Fruit fly (Drosophila melanogaster) whole organism, prepupa: ENCODE measurements around the gene CG1024.

Experiments
- Blimp-1 ChIP-seq: fragments of 200-800 bp; sonication (Bioruptor generic); optimal IDR thresholded peaks from 3 replicates; lab custom pipeline; 2017; ENCODE audit warnings: missing biosample characterization, missing genetic modification characterization, mild to moderate bottlenecking, moderate library complexity, missing genetic modification reagents
- CG10631 ChIP-seq: fragments of 200-800 bp; sonication (Bioruptor generic); optimal IDR thresholded peaks from 2 replicates; lab custom pipeline; 2016; ENCODE audit warnings: missing biosample characterization, missing genetic modification characterization
- CG11762 ChIP-seq: fragments of 200-800 bp; sonication (Bioruptor generic); optimal IDR thresholded peaks from 3 replicates; lab custom pipeline; 2016; ENCODE audit warnings: missing biosample characterization, missing genetic modification characterization; ENCODE audit not compliant: insufficient read depth
- CG11902 ChIP-seq: fragments of 200-800 bp; sonication (Bioruptor generic); optimal IDR thresholded peaks from 3 replicates; lab custom pipeline; 2016; ENCODE audit warnings: missing biosample characterization, missing genetic modification characterization
- CG1621 ChIP-seq: fragments of 200-800 bp; sonication (Bioruptor generic); optimal IDR thresholded peaks from 3 replicates; lab custom pipeline; 2018; ENCODE audit warnings: missing biosample characterization, mild to moderate bottlenecking, missing genetic modification characterization
- CG16779 ChIP-seq: fragments of 200-800 bp; sonication (Bioruptor generic); optimal IDR thresholded peaks from 3 replicates; lab custom pipeline; 2017; ENCODE audit warnings: missing biosample characterization, mild to moderate bottlenecking, missing genetic modification characterization
- CG31627 ChIP-seq: fragments of 200-800 bp; sonication (Bioruptor generic); optimal IDR thresholded peaks from 3 replicates; lab custom pipeline; 2016; ENCODE audit warnings: missing biosample characterization, missing genetic modification characterization
- CG32006 ChIP-seq: fragments of 200-800 bp; sonication (Bioruptor generic); optimal IDR thresholded peaks from 3 replicates; lab custom pipeline; 2017; ENCODE audit warnings: missing biosample characterization, mild to moderate bottlenecking, missing genetic modification characterization
- CG34406 ChIP-seq: fragments of 200-800 bp; sonication (Bioruptor generic); optimal IDR thresholded peaks from 3 replicates; lab custom pipeline; 2016; ENCODE audit warnings: missing biosample characterization, missing genetic modification characterization
- CG4318 ChIP-seq: fragments of 200-800 bp; sonication (Bioruptor generic); optimal IDR thresholded peaks from 3 replicates; lab custom pipeline; 2017; ENCODE audit warnings: missing biosample characterization, mild to moderate bottlenecking, missing genetic modification characterization
- CG6163 ChIP-seq: fragments of 200-800 bp; sonication (Bioruptor generic); IDR thresholded peaks from 3 replicates; pipeline ENCODE4 v1.3.6; 2022; ENCODE audit warnings: missing biosample characterization, missing genetic modification characterization
- CG6792 ChIP-seq: fragments of 200-800 bp; sonication (Bioruptor generic); optimal IDR thresholded peaks from 3 replicates; lab custom pipeline; 2016; ENCODE audit warnings: missing biosample characterization, missing genetic modification characterization
- CG6808 ChIP-seq: fragments of 200-800 bp; sonication (Bioruptor generic); optimal IDR thresholded peaks from 3 replicates; lab custom pipeline; 2017; ENCODE audit warnings: missing biosample characterization, missing genetic modification characterization, mild to moderate bottlenecking, moderate library complexity, missing genetic modification reagents
- CG8119 ChIP-seq: fragments of 200-800 bp; sonication (Bioruptor generic); IDR thresholded peaks from 3 replicates; pipeline ENCODE4 v1.3.6; 2022; ENCODE audit warnings: missing biosample characterization, missing genetic modification characterization
- CG8319 ChIP-seq: fragments of 200-800 bp; sonication (Bioruptor generic); optimal IDR thresholded peaks from 3 replicates; lab custom pipeline; 2016; ENCODE audit warnings: missing biosample characterization, missing genetic modification characterization
- CG9139 ChIP-seq: fragments of 200-800 bp; sonication (Bioruptor generic); optimal IDR thresholded peaks from 3 replicates; lab custom pipeline; 2017; ENCODE audit warnings: missing biosample characterization, mild to moderate bottlenecking, missing genetic modification characterization
- Eip78C ChIP-seq: fragments of 200-800 bp; sonication (Bioruptor generic); peaks from one replicate; lab custom pipeline; 2016; ENCODE audit warnings: missing biosample characterization, missing genetic modification characterization
- Ets21C ChIP-seq: fragments of 200-800 bp; sonication (Bioruptor generic); optimal IDR thresholded peaks from 3 replicates; lab custom pipeline; 2016; ENCODE audit warnings: missing biosample characterization, missing genetic modification characterization
- Ets96B ChIP-seq: fragments of 200-800 bp; optimal IDR thresholded peaks from 2 replicates; lab custom pipeline; 2019; ENCODE audit warnings: missing biosample characterization, mild to moderate bottlenecking, missing genetic modification characterization, moderate library complexity
- Gug ChIP-seq: fragments of 200-800 bp; sonication (Bioruptor generic); IDR thresholded peaks from 2 replicates; pipeline ENCODE4 v1.3.6; 2022; ENCODE audit warnings: missing biosample characterization, missing genetic modification characterization
- Lpt ChIP-seq: fragments of 200-800 bp; sonication (Bioruptor generic); optimal IDR thresholded peaks from 3 replicates; lab custom pipeline; 2016; ENCODE audit warnings: missing biosample characterization, missing genetic modification characterization
- Met ChIP-seq: fragments of 200-800 bp; sonication (Bioruptor generic); optimal IDR thresholded peaks from 3 replicates; lab custom pipeline; 2016; ENCODE audit warnings: missing biosample characterization, missing genetic modification characterization
- Smox ChIP-seq: fragments of 200-800 bp; sonication (Bioruptor generic); optimal IDR thresholded peaks from 3 replicates; lab custom pipeline; 2016; ENCODE audit warnings: missing biosample characterization, missing genetic modification characterization
- Sox102F ChIP-seq: fragments of 200-800 bp; sonication (Bioruptor generic); optimal IDR thresholded peaks from 2 replicates; lab custom pipeline; 2016; ENCODE audit warnings: missing biosample characterization, mild to moderate bottlenecking, missing genetic modification characterization
- Sox14 ChIP-seq: fragments of 200-800 bp; sonication (Bioruptor generic); optimal IDR thresholded peaks from 3 replicates; lab custom pipeline; 2016; ENCODE audit warnings: missing biosample characterization, missing genetic modification characterization
- Sox15 ChIP-seq: fragments of 200-800 bp; sonication (Bioruptor generic); optimal IDR thresholded peaks from 3 replicates; lab custom pipeline; 2016; ENCODE audit warnings: missing biosample characterization, missing genetic modification characterization
- achi ChIP-seq: fragments of 200-800 bp; sonication (Bioruptor generic); optimal IDR thresholded peaks from 3 replicates; lab custom pipeline; 2016; ENCODE audit warnings: missing biosample characterization, missing genetic modification characterization
- acj6 ChIP-seq: fragments of 200-800 bp; sonication (Bioruptor generic); optimal IDR thresholded peaks from 3 replicates; lab custom pipeline; 2016; ENCODE audit warnings: missing biosample characterization, missing genetic modification characterization
- cyc ChIP-seq: fragments of 200-800 bp; sonication (Bioruptor generic); optimal IDR thresholded peaks from 3 replicates; lab custom pipeline; 2016; ENCODE audit warnings: missing biosample characterization, missing genetic modification characterization
- dac ChIP-seq: fragments of 200-800 bp; sonication (Bioruptor generic); optimal IDR thresholded peaks from 2 replicates; lab custom pipeline; 2017; ENCODE audit warnings: missing biosample characterization, mild to moderate bottlenecking, missing genetic modification characterization
- dsx ChIP-seq: fragments of 200-800 bp; optimal IDR thresholded peaks from 3 replicates; lab custom pipeline; 2019; ENCODE audit warnings: missing biosample characterization, mild to moderate bottlenecking, missing genetic modification characterization, moderate library complexity; ENCODE audit not compliant: poor library complexity, severe bottlenecking
- esn ChIP-seq: fragments of 200-800 bp; sonication (Bioruptor generic); optimal IDR thresholded peaks from 2 replicates; lab custom pipeline; 2016; ENCODE audit warnings: missing biosample characterization, mild to moderate bottlenecking, missing genetic modification characterization, moderate library complexity
- fd59A ChIP-seq: fragments of 200-800 bp; sonication (Bioruptor generic); optimal IDR thresholded peaks from 2 replicates; lab custom pipeline; 2017; ENCODE audit warnings: missing biosample characterization, mild to moderate bottlenecking, missing genetic modification characterization, missing genetic modification reagents
- fd85E ChIP-seq: fragments of 200-800 bp; sonication (Bioruptor generic); optimal IDR thresholded peaks from 3 replicates; lab custom pipeline; 2016; ENCODE audit warnings: missing biosample characterization, missing genetic modification characterization
- fkh ChIP-seq: fragments of 200-800 bp; sonication (Bioruptor generic); optimal IDR thresholded peaks from 3 replicates; lab custom pipeline; 2017; ENCODE audit warnings: missing biosample characterization, mild to moderate bottlenecking, missing genetic modification characterization, moderate library complexity
- lz ChIP-seq: fragments of 200-800 bp; sonication (Bioruptor generic); optimal IDR thresholded peaks from 3 replicates; lab custom pipeline; 2016; ENCODE audit warnings: missing biosample characterization, missing genetic modification characterization
- net ChIP-seq: fragments of 200-800 bp; sonication (Bioruptor generic); optimal IDR thresholded peaks from 3 replicates; lab custom pipeline; 2016; ENCODE audit warnings: missing biosample characterization, missing genetic modification characterization
- pdm3 ChIP-seq: fragments of 200-800 bp; sonication (Bioruptor generic); optimal IDR thresholded peaks from 3 replicates; lab custom pipeline; 2016; ENCODE audit warnings: missing biosample characterization, missing genetic modification characterization
- spab ChIP-seq: fragments of 200-800 bp; sonication (Bioruptor generic); optimal IDR thresholded peaks from 2 replicates; lab custom pipeline; 2017; ENCODE audit warnings: missing biosample characterization, mild to moderate bottlenecking, missing genetic modification characterization, missing genetic modification reagents
- ss ChIP-seq, 2 experiments: fragments of 200-800 bp; sonication (Bioruptor generic); optimal IDR thresholded peaks; 2 replicates in 1 of 2; 3 replicates in 1 of 2; lab custom pipeline; 2017 to 2018; ENCODE audit warnings: mild to moderate bottlenecking in 2 of 2, missing biosample characterization in 2 of 2, missing genetic modification characterization in 2 of 2, moderate library complexity in 1 of 2

The CG1024 gene

DNA sequence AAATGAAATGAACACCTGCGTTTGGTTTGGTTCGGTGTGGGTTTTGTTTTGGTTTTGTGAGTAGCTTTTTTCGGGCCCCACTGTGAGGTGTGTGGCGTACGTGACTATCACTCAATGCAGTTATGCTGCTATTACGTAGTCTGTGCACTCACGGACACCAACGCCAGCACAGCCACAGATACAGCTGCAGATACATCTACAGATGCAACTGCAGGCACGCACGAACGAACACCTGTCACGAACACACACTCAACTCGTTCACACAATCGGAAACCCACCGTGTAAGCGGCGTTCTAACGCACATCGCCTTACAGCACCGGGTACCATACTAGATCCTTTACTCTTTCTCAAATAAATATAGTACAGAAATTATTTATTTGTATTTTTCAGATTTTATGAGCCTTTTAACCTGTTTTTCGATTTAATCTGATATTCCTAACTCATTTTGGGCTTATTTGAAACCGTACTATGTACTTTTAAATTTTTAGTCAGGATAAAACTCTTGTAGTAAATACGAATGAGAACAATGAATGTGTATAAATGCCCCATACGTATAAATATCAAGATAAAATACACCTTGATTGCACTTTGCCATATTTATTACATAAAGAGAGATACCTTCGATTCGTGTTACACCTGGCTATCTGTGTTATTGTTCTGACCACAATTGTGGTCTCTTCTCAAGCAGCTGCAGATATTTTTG, 45.5 kb upstream of the CG1024 start (continued):
- no peak for TF ChIP-seq Sox15 (GFP tag; lab: Kevin White, UChicago)
- TF ChIP-seq fkh (GFP tag; lab: Kevin White, UChicago): no peak
- TF ChIP-seq pdm3 (GFP tag; lab: Kevin White, UChicago): peak; percentile 37
- TF ChIP-seq spab: no peak
- TF ChIP-seq CG8319 (GFP tag; lab: Kevin White, UChicago): no peak
- peak; percentile 37 for TF ChIP-seq CG16779 (tag; lab: Kevin White, UChicago)
- TF ChIP-seq CG11762 (GFP tag; lab: Kevin White, UChicago): peak; percentile 40
- TF ChIP-seq Eip78C: peak; percentile 82
- peak; percentile 57 for TF ChIP-seq Lpt (GFP tag; lab: Kevin White, UChicago)
- TF ChIP-seq Gug: 0 out of 2 replicates have a peak, but pooled peaks have one; percentile 38
- peak; percentile 71 for TF ChIP-seq Sox14
- peak; percentile 31 for TF ChIP-seq acj6 (GFP tag; lab: Kevin White, UChicago)
- no peak for TF ChIP-seq Blimp-1 (GFP tag; lab: Kevin White, UChicago)
- TF ChIP-seq Smox (GFP tag; lab: Kevin White, UChicago): peak; percentile 54
- TF ChIP-seq dac: no peak
- TF ChIP-seq CG1621 (tag; lab: Kevin White, UChicago): no peak
- TF ChIP-seq CG6808 (GFP tag; lab: Kevin White, UChicago): peak; percentile 18
- peak in 1 of 2 experiments; percentile 29 for TF ChIP-seq ss (GFP tag; optimal IDR thresholded peaks at IDR 0.05; lab: Kevin White, UChicago)
- peak; percentile 68 for TF ChIP-seq esn (GFP tag; lab: Kevin White, UChicago)
- TF ChIP-seq dsx (GFP tag; lab: Kevin White, UChicago): no peak
- TF ChIP-seq fd85E (GFP tag; lab: Kevin White, UChicago): no peak
- TF ChIP-seq net: peak; percentile 37
- TF ChIP-seq lz: peak; percentile 53
- TF ChIP-seq CG8119 (GFP tag; lab: Robert Waterston, UW): peak; percentile 51
- peak; percentile 54 for TF ChIP-seq CG4318 (GFP tag; lab: Kevin White, UChicago)
- peak; percentile 54 for TF ChIP-seq CG10631
- TF ChIP-seq achi (GFP tag; lab: Kevin White, UChicago): peak; percentile 40
- peak; percentile 55; the same call in 2 of the 3 replicates for TF ChIP-seq CG6163 (GFP tag; lab: Robert Waterston, UW)
- peak; percentile 72 for TF ChIP-seq Met
- peak; percentile 75 for TF ChIP-seq CG32006 (GFP tag; lab: Kevin White, UChicago)
- TF ChIP-seq CG6792 (GFP tag; lab: Kevin White, UChicago): peak; percentile 38
- peak; percentile 49 for TF ChIP-seq cyc (GFP tag; lab: Kevin White, UChicago)
- peak; percentile 40 for TF ChIP-seq Ets21C
- no peak for TF ChIP-seq fd59A
- TF ChIP-seq CG11902 (GFP tag; lab: Kevin White, UChicago): no peak
- peak; percentile 39 for TF ChIP-seq Ets96B (tag; lab: Kevin White, UChicago)
- TF ChIP-seq CG9139 (GFP tag; lab: Kevin White, UChicago): no peak
- peak; percentile 54 for TF ChIP-seq CG31627
- peak; percentile 56 for TF ChIP-seq Sox102F
- no peak for TF ChIP-seq CG34406 (GFP tag; lab: Kevin White, UChicago)
- TF ChIP-seq, all 60 proteins: peak for 42
